Worm (Caenorhabditis elegans): ENCODE measurements around the gene melo-1.

The melo-1 gene

ce11 chrIV:14793900-14794624 is 7.2 kb downstream of the melo-1 start:
- TF ChIP-seq ztf-18 (tag; optimal IDR thresholded peaks at IDR 0.05): peak; percentile 50
- no peak for TF ChIP-seq unc-62 (GFP tag; optimal IDR thresholded peaks at IDR 0.05)
- TF ChIP-seq nhr-90 (tag; optimal IDR thresholded peaks at IDR 0.05): peak; percentile 38
- 0 out of 2 replicates have a peak, but pooled peaks have one; percentile 30 for TF ChIP-seq nfyb-1 (GFP tag; IDR thresholded peaks at IDR 0.05)
- TF ChIP-seq F57C9.4 (tag; optimal IDR thresholded peaks at IDR 0.05): no peak
- no peak for TF ChIP-seq madf-8 (GFP tag; conservative IDR thresholded peaks at IDR 0.05)
- TF ChIP-seq Y53G8AR.9 (GFP tag; conservative IDR thresholded peaks at IDR 0.05): no peak
- TF ChIP-seq egrh-3 (GFP tag; IDR thresholded peaks at IDR 0.05): 0 out of 2 replicates have a peak, but pooled peaks have one; percentile 10
- no peak for TF ChIP-seq bed-2 (GFP tag; IDR thresholded peaks at IDR 0.05)
- TF ChIP-seq aptf-3 (GFP tag; IDR thresholded peaks at IDR 0.05): no peak
- peak; percentile 75 to 88 for TF ChIP-seq let-607 (tag; optimal IDR thresholded peaks at IDR 0.05)
- no peak for TF ChIP-seq B0261.1 (tag; optimal IDR thresholded peaks at IDR 0.05)
- TF ChIP-seq sea-2 (GFP tag; IDR thresholded peaks at IDR 0.05): no peak
- TF ChIP-seq attf-5 (GFP tag; optimal IDR thresholded peaks at IDR 0.05): peak; percentile 62
- TF ChIP-seq cebp-1 (GFP tag; IDR thresholded peaks at IDR 0.05): no peak
- TF ChIP-seq cebp-1 (tag; optimal IDR thresholded peaks at IDR 0.05): no peak
- TF ChIP-seq cebp-2 (GFP tag; IDR thresholded peaks at IDR 0.05): no peak
- no peak for TF ChIP-seq efl-1 (GFP tag; optimal IDR thresholded peaks at IDR 0.05)
- no peak for TF ChIP-seq madf-6 (GFP tag; IDR thresholded peaks at IDR 0.05)
- TF ChIP-seq K12H6.12 (tag; optimal IDR thresholded peaks at IDR 0.05): peak; percentile 66
- no peak for TF ChIP-seq F23B12.7 (tag; optimal IDR thresholded peaks at IDR 0.05; ENCODE audit: insufficient read depth)
- peak; percentile 48; the same call in 1 of the 2 replicates for TF ChIP-seq hmg-1.2 (GFP tag; IDR thresholded peaks at IDR 0.05)
- TF ChIP-seq atf-7 (tag; optimal IDR thresholded peaks at IDR 0.05): peak; percentile 17
- TF ChIP-seq F49E8.2 (tag; optimal IDR thresholded peaks at IDR 0.05; ENCODE audit: insufficient read depth): no peak
- no peak for TF ChIP-seq ceh-27 (GFP tag; optimal IDR thresholded peaks at IDR 0.05)
- no peak for TF ChIP-seq ztf-25 (GFP tag; IDR thresholded peaks at IDR 0.05)
- no peak for TF ChIP-seq zim-3 (tag; optimal IDR thresholded peaks at IDR 0.05)
- TF ChIP-seq F37B4.10 (GFP tag; IDR thresholded peaks at IDR 0.05): 0 out of 2 replicates have a peak, but pooled peaks have one; percentile 36
- TF ChIP-seq ztf-3 (GFP tag; optimal IDR thresholded peaks at IDR 0.05): no peak
- TF ChIP-seq hsf-1 (GFP tag; IDR thresholded peaks at IDR 0.05): peak; percentile 54; the same call in 1 of the 2 replicates
- TF ChIP-seq ama-1 (optimal IDR thresholded peaks at IDR 0.05): peak; percentile 34
- no peak for TF ChIP-seq ama-1 (GFP tag; optimal IDR thresholded peaks at IDR 0.05)
- peak; percentile 39; the same call in 1 of the 2 replicates for TF ChIP-seq lir-1 (GFP tag; conservative IDR thresholded peaks at IDR 0.05)
- TF ChIP-seq snpc-4 (GFP tag; optimal IDR thresholded peaks at IDR 0.05): peak; percentile 15
- TF ChIP-seq snpc-4 (tag; optimal IDR thresholded peaks at IDR 0.05): peak in 1 of 4 experiments; percentile 3
- TF ChIP-seq ceh-79 (tag; optimal IDR thresholded peaks at IDR 0.05): no peak
- TF ChIP-seq lin-40 (tag; optimal IDR thresholded peaks at IDR 0.05): peak; percentile 45
- peak; percentile 51; the same call in 1 of the 2 replicates for TF ChIP-seq zfh-2 (GFP tag; conservative IDR thresholded peaks at IDR 0.05)
- no peak for TF ChIP-seq F57A8.1 (GFP tag; optimal IDR thresholded peaks at IDR 0.05)
- TF ChIP-seq attf-3 (GFP tag; conservative IDR thresholded peaks at IDR 0.05): 0 out of 2 replicates have a peak, but pooled peaks have one; percentile 23
- peak in 1 of 3 experiments; percentile 13 for TF ChIP-seq lin-35 (GFP tag; optimal IDR thresholded peaks at IDR 0.05)
- TF ChIP-seq chd-7 (tag; optimal IDR thresholded peaks at IDR 0.05): no peak
- 0 out of 2 replicates have a peak, but pooled peaks have one; percentile 12 for TF ChIP-seq K11D2.4 (GFP tag; IDR thresholded peaks at IDR 0.05)
- TF ChIP-seq ztf-26 (tag; optimal IDR thresholded peaks at IDR 0.05): peak; percentile 43
- TF ChIP-seq snpc-1.1 (tag; optimal IDR thresholded peaks at IDR 0.05; ENCODE audit: insufficient read depth): no peak
- TF ChIP-seq nhr-80 (tag; optimal IDR thresholded peaks at IDR 0.05): peak; percentile 64
- TF ChIP-seq tlf-1 (GFP tag; optimal IDR thresholded peaks at IDR 0.05): no peak
